Fruit fly (Drosophila melanogaster) whole organism, wandering third instar larva: Measurements from ENCODE around the gene Plap.

Source experiments
- lola ChIP-seq: fragments of >200 bp; optimal IDR thresholded peaks from 2 replicates; lab custom pipeline; 2017; ENCODE audit warnings: missing biosample characterization, missing genetic modification characterization
- psq ChIP-seq: fragments of 200-800 bp; sonication (Bioruptor generic); optimal IDR thresholded peaks from 3 replicates; lab custom pipeline; 2017; ENCODE audit warnings: missing biosample characterization, mild to moderate bottlenecking, missing genetic modification characterization, moderate library complexity

DNA sequence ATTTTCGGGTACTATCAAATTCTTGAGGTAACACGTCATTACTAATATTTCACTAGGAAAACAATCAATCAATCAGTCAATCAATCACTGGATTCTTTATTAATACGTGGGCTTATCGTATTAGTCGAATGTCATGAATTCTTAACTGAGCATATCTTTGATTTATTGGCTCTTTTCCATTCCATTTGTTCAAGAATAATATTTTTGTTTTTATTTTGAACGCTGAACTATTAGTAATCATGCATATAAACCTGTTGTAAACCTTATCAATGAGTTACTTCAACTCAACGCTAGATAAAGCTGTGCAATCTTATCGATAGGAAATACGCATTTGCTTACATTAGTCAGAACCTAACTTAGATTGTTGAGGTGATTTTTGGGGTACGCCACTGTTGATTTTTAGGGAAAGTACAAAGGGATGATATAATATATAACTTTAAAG, 31.3 kb upstream of the Plap start:
- no peak for TF ChIP-seq lola (GFP tag; lab: Kevin White, UChicago)
- TF ChIP-seq psq, result no peak
